Fruit fly (Drosophila melanogaster): Measurements from ENCODE around the gene CG42521.

CG42521 gene

dm6 chr3L:10660744-10661589 lies 37.6 kb upstream of the CG42521 start, which contains the start of the genes CG32066 and CG8003 (continued):
- TF ChIP-seq CG5180 (GFP tag; optimal IDR thresholded peaks at IDR 0.05): peak; percentile 43
- no peak for TF ChIP-seq CG16779 (GFP tag; IDR thresholded peaks at IDR 0.05)
- TF ChIP-seq CG11560 (tag; IDR thresholded peaks at IDR 0.05): no peak
- TF ChIP-seq CG3065 (GFP tag; optimal IDR thresholded peaks at IDR 0.05): no peak
- TF ChIP-seq Doc3 (GFP tag; IDR thresholded peaks at IDR 0.05; ENCODE audit: partially characterized antibody): peak; percentile 83; the same call in 2 of the 3 replicates
- peak; percentile 49 for TF ChIP-seq kah (GFP tag; optimal IDR thresholded peaks at IDR 0.05)
- TF ChIP-seq CG18262 (tag; optimal IDR thresholded peaks at IDR 0.05): peak; percentile 55
- TF ChIP-seq CG6689 (GFP tag; IDR thresholded peaks at IDR 0.05): no peak
- TF ChIP-seq CG7839 (tag; optimal IDR thresholded peaks at IDR 0.05): peak; percentile 39
- no peak for TF ChIP-seq CG8765 (GFP tag; IDR thresholded peaks at IDR 0.05)
- TF ChIP-seq CG10959 (GFP tag; IDR thresholded peaks at IDR 0.05): no peak
- TF ChIP-seq Sin3A (optimal IDR thresholded peaks at IDR 0.05): no peak
- peak; percentile 4 for TF ChIP-seq CG2116 (GFP tag; optimal IDR thresholded peaks at IDR 0.05)
- TF ChIP-seq Hmr (GFP tag; optimal IDR thresholded peaks at IDR 0.05): peak; percentile 16
- TF ChIP-seq hbn (GFP tag; IDR thresholded peaks at IDR 0.05; ENCODE audit: partially characterized antibody): peak; percentile 89
- no peak for TF ChIP-seq CG10654 (GFP tag; optimal IDR thresholded peaks at IDR 0.05)
- TF ChIP-seq ranshi (GFP tag; IDR thresholded peaks at IDR 0.05): peak; percentile 38; the same call in 1 of the 2 replicates
- peak; percentile 22 for TF ChIP-seq Ssrp (tag; optimal IDR thresholded peaks at IDR 0.05)
- TF ChIP-seq ftz-f1 (GFP tag; optimal IDR thresholded peaks at IDR 0.05): no peak
- TF ChIP-seq sens-2 (GFP tag; IDR thresholded peaks at IDR 0.05): no peak
- TF ChIP-seq CG7928 (GFP tag; optimal IDR thresholded peaks at IDR 0.05): no peak
- TF ChIP-seq CG3847 (GFP tag; IDR thresholded peaks at IDR 0.05): peak; percentile 32; the same call in 1 of the 2 replicates
- peak; percentile 96 for TF ChIP-seq inv (GFP tag; IDR thresholded peaks at IDR 0.05; ENCODE audit: partially characterized antibody)
- TF ChIP-seq CG9817 (tag; optimal IDR thresholded peaks at IDR 0.05): peak; percentile 2
- no peak for TF ChIP-seq bigmax (GFP tag; optimal IDR thresholded peaks at IDR 0.05)
- no peak for TF ChIP-seq CG16863 (GFP tag; optimal IDR thresholded peaks at IDR 0.05)
- no peak for TF ChIP-seq bcd (GFP tag; optimal IDR thresholded peaks at IDR 0.05)
- TF ChIP-seq CG7745 (tag; optimal IDR thresholded peaks at IDR 0.05): no peak
- TF ChIP-seq E2f2 (GFP tag; IDR thresholded peaks at IDR 0.05): peak; percentile 14; the same call in 1 of the 2 replicates
- TF ChIP-seq peb (GFP tag; IDR thresholded peaks at IDR 0.05): no peak
- TF ChIP-seq Mrtf (GFP tag; IDR thresholded peaks at IDR 0.05): no peak
- TF ChIP-seq ewg (GFP tag; optimal IDR thresholded peaks at IDR 0.05): no peak
- no peak for TF ChIP-seq Kr (GFP tag; optimal IDR thresholded peaks at IDR 0.05)
- peak; percentile 4 for TF ChIP-seq CG17359 (tag; optimal IDR thresholded peaks at IDR 0.05)
- TF ChIP-seq NfI (GFP tag; optimal IDR thresholded peaks at IDR 0.05): peak; percentile 42
- TF ChIP-seq repo (GFP tag; optimal IDR thresholded peaks at IDR 0.05): no peak
- TF ChIP-seq CG12744 (GFP tag; optimal IDR thresholded peaks at IDR 0.05): no peak
- peak; percentile 27; the same call in 1 of the 2 replicates for TF ChIP-seq CG31441 (GFP tag; IDR thresholded peaks at IDR 0.05)
- no peak for TF ChIP-seq odd (GFP tag; optimal IDR thresholded peaks at IDR 0.05)
- TF ChIP-seq fd3F (GFP tag; optimal IDR thresholded peaks at IDR 0.05): no peak
- peak; percentile 64 for TF ChIP-seq CG17829 (tag; optimal IDR thresholded peaks at IDR 0.05)
- peak; percentile 76 for TF ChIP-seq HLHmδ (GFP tag; optimal IDR thresholded peaks at IDR 0.05)
- peak; percentile 90 for TF ChIP-seq CG14860 (GFP tag; IDR thresholded peaks at IDR 0.05; ENCODE audit: partially characterized antibody)
- no peak for TF ChIP-seq CG6254 (GFP tag; optimal IDR thresholded peaks at IDR 0.05)
- TF ChIP-seq Aef1 (GFP tag; IDR thresholded peaks at IDR 0.05): peak; percentile 65
- TF ChIP-seq vvl (GFP tag; IDR thresholded peaks at IDR 0.05): peak; percentile 32
- TF ChIP-seq disco-r (GFP tag; optimal IDR thresholded peaks at IDR 0.05): no peak
- TF ChIP-seq CG6175 (GFP tag; IDR thresholded peaks at IDR 0.05): no peak
